Worm (Caenorhabditis elegans) whole organism, young adult: ENCODE data around the gene Y46G5A.7.

ENCODE experiments used
- F39B2.1 ChIP-seq: fragments of 200-800 bp; sonication (Bioruptor generic); IDR thresholded peaks from 2 replicates; pipeline ENCODE4 v1.3.6; 2022; ENCODE audit warnings: missing genetic modification reagents, missing genetic modification characterization, missing compliant biosample characterization
- attf-5 ChIP-seq: fragments of 200-800 bp; sonication (Bioruptor generic); optimal IDR thresholded peaks from 2 replicates; lab custom pipeline; 2018; ENCODE audit warnings: mild to moderate bottlenecking, missing genetic modification characterization, missing compliant biosample characterization
- chd-7 ChIP-seq: sonication (generic microtip); optimal IDR thresholded peaks from 2 replicates; lab custom pipeline; 2016; ENCODE audit warnings: mild to moderate bottlenecking, missing genetic modification characterization, moderate library complexity, missing compliant biosample characterization
- let-526 ChIP-seq: fragments of 200-800 bp; sonication (Bioruptor generic); IDR thresholded peaks from 2 replicates; pipeline ENCODE4 v1.3.6; 2022; ENCODE audit warnings: missing genetic modification reagents, missing genetic modification characterization, missing compliant biosample characterization
- nfyb-1 ChIP-seq: fragments of 200-800 bp; sonication (Bioruptor generic); IDR thresholded peaks from 2 replicates; pipeline ENCODE4 v1.3.6; 2022; ENCODE audit warnings: missing genetic modification reagents, missing genetic modification characterization, missing compliant biosample characterization

DNA sequence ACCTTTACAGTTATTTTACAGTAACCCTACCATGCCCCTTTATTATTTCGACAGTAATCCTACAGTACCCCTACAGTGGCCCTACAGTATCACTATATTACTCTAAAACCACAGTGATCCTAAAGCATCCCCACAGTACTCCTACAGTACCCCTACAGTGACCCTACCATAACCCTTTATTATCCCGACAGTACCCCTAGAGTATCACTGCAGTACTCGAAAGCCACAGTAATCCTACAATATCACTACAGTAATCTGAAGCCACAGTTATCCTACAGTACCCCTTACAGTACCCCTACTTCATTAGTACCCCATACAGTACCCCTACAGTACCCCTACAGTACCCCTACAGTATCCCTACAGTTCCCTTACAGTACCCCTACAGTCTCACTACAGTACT, 8.3 kb upstream of the Y46G5A.7 start:
- no peak for TF ChIP-seq attf-5 (GFP tag; lab: Kevin White, UChicago)
- no peak for TF ChIP-seq let-526 (GFP tag; lab: Robert Waterston, UW)
- no peak for TF ChIP-seq chd-7 (tag; lab: Kevin White, UChicago)
- no peak for TF ChIP-seq F39B2.1 (GFP tag; lab: Robert Waterston, UW)
- TF ChIP-seq nfyb-1: no peak
